Worm (Caenorhabditis elegans): ENCODE measurements around the gene F36A4.1.

ce11 chrIV:4306317-4306716, 34.0 kb downstream of the F36A4.1 start:
- TF ChIP-seq blmp-1 (tag; optimal IDR thresholded peaks at IDR 0.05) (no peak), ama-1 (optimal IDR thresholded peaks at IDR 0.05) (no peak), ceh-82 (tag; optimal IDR thresholded peaks at IDR 0.05) (no peak), hlh-4 (tag; optimal IDR thresholded peaks at IDR 0.05) (no peak), nhr-11 (tag; optimal IDR thresholded peaks at IDR 0.05) (no peak)

All from whole organism, L1 larva.